Worm (Caenorhabditis elegans): ENCODE data around the gene sams-1.

The sams-1 gene

DNA sequence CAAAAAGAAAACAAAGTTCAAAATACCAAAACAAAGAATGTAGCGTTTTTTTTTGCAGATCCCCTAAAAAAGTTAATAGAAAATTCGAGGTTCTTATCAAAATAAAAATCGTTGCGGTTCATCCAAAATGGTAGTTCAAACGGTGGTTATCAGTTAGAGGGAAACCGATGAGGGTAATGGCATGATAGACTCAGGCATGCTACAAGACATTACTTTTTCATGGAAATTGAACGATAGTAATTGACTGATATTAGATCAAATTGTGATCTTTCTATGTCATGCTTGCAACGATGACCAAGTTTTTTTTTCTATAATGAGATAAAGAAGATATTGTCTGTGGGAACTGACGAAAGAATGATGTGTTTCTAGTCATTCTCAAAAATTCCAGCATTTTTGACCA, 1.2 kb upstream of the sams-1 start (continued):
- no peak for TF ChIP-seq D1046.2 (GFP tag; IDR thresholded peaks at IDR 0.05)
- no peak for TF ChIP-seq zfp-2 (tag; optimal IDR thresholded peaks at IDR 0.05)
- no peak for TF ChIP-seq egl-43 (GFP tag; IDR thresholded peaks at IDR 0.05)
- TF ChIP-seq set-16 (GFP tag; IDR thresholded peaks at IDR 0.05) = no peak
- TF ChIP-seq nhr-28 (tag; optimal IDR thresholded peaks at IDR 0.05) = peak; percentile 95
- no peak for TF ChIP-seq ceh-28 (tag; optimal IDR thresholded peaks at IDR 0.05)
- TF ChIP-seq T26A8.4 (GFP tag; IDR thresholded peaks at IDR 0.05) = no peak
- TF ChIP-seq mdl-1 (tag; optimal IDR thresholded peaks at IDR 0.05) = peak in 1 of 2 experiments; percentile 62
- 0 out of 2 replicates have a peak, but pooled peaks have one; percentile 16 for TF ChIP-seq ceh-20 (GFP tag; IDR thresholded peaks at IDR 0.05)
- TF ChIP-seq snpc-1.2 (GFP tag; IDR thresholded peaks at IDR 0.05) = no peak
- peak; percentile 81 for TF ChIP-seq php-3 (GFP tag; IDR thresholded peaks at IDR 0.05)
- TF ChIP-seq gei-8 (GFP tag; optimal IDR thresholded peaks at IDR 0.05) = no peak
- TF ChIP-seq F44E2.7 (GFP tag; IDR thresholded peaks at IDR 0.05) = no peak
- no peak for TF ChIP-seq ceh-82 (tag; optimal IDR thresholded peaks at IDR 0.05)

DNA sequence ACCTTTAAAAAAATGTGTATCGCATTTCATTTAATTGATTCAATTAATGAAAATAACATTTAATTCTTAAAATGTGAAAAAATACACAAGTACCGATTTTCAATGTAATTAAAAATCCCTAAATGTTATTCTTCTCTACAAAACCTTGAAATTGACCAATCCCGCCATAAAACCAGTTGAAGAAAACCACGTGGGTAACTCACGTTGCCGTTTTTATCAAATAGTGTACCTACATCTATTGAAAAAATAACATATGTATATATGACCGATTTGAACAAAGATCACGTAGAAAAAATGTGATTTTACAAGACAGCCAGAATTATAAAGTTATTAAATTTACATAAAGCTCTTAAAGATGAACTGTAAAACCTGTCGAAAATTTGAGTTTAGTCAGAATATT, 599 bp upstream of the sams-1 start:
- TF ChIP-seq hlh-30 (tag; optimal IDR thresholded peaks at IDR 0.05; ENCODE audit: insufficient read depth) (peak; percentile 40), fos-1 (tag; optimal IDR thresholded peaks at IDR 0.05) (no peak)

DNA sequence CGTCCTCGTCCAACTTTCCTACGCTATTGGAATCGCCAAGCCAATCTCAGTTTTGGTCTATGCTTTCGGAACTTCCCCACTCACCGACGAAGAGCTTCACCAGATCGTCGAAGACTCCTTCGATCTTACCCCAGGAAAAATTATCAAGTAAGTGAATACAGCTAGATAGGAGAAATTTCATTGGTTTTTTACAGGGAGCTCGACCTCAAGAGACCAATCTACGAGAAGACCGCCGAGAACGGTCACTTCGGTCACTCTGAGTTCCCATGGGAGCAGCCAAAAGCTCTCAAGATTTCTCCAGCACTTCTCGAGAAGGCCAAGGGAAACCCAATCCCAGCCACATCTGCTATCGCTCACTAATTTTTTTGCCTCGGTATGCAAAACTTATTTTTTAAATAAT, 1.3 kb downstream of the sams-1 start:
- TF ChIP-seq mxl-2 (GFP tag; conservative IDR thresholded peaks at IDR 0.05) (no peak), nhr-28 (tag; optimal IDR thresholded peaks at IDR 0.05) (no peak), aha-1 (tag) (peak; percentile 96), ctbp-1 (GFP tag; IDR thresholded peaks at IDR 0.05) (no peak), dpl-1 (GFP tag; optimal IDR thresholded peaks at IDR 0.05) (no peak), arid-1 (GFP tag; conservative IDR thresholded peaks at IDR 0.05) (no peak), nhr-6 (tag; optimal IDR thresholded peaks at IDR 0.05) (no peak), lin-38 (GFP tag; IDR thresholded peaks at IDR 0.05) (no peak), unc-62 (GFP tag; optimal IDR thresholded peaks at IDR 0.05 in 1 of 2) (no peak), unc-62 (tag; optimal IDR thresholded peaks at IDR 0.05) (no peak), ama-1 (optimal IDR thresholded peaks at IDR 0.05) (peak; percentile 57), zip-2 (tag; optimal IDR thresholded peaks at IDR 0.05) (no peak), F37D6.2 (tag; optimal IDR thresholded peaks at IDR 0.05) (no peak), nhr-111 (GFP tag; optimal IDR thresholded peaks at IDR 0.05) (no peak), F49E8.2 (tag; optimal IDR thresholded peaks at IDR 0.05; ENCODE audit: borderline replicate concordance) (no peak), Y75B8A.6 (GFP tag; IDR thresholded peaks at IDR 0.05) (no peak), mep-1 (tag; optimal IDR thresholded peaks at IDR 0.05) (no peak), tag-97 (GFP tag; IDR thresholded peaks at IDR 0.05) (no peak)

DNA sequence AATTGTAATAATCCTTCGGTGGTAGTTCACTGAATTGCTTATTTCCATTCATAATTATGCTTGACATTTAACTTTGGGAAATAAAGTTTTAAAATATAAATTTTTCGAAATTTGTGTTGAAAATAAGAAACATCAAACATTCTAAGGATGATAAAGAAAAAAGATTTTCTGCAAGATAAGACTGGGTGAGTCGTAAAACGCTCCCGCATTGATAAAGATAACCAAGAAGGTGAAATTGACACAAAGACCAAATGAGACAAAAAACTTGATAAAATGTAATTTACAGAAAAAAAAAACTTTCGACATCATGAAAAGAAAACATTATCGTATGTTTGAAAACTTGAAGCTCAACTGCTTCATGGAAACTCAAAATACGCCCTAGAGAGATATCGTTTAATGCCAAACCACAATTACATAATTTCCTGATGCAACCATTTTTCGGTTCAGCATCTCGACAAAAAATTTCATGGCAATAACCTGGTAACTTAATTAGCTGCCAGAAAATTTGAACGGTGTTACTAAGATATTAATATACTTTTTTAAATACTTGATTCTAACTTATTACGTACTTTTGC, 2.3 kb downstream of the sams-1 start:
- TF ChIP-seq T20F7.1 (GFP tag; optimal IDR thresholded peaks at IDR 0.05) (no peak), daf-8 (GFP tag; IDR thresholded peaks at IDR 0.05) (no peak), unc-130 (GFP tag; optimal IDR thresholded peaks at IDR 0.05) (no peak), Y105C5A.15 (GFP tag; IDR thresholded peaks at IDR 0.05) (no peak), nhr-237 (tag; optimal IDR thresholded peaks at IDR 0.05) (no peak), sdz-12 (GFP tag; optimal IDR thresholded peaks at IDR 0.05) (no peak), zfp-2 (tag; optimal IDR thresholded peaks at IDR 0.05) (no peak), madf-5 (GFP tag; IDR thresholded peaks at IDR 0.05) (no peak), fkh-10 (GFP tag; optimal IDR thresholded peaks at IDR 0.05) (no peak), nhr-111 (GFP tag; optimal IDR thresholded peaks at IDR 0.05) (no peak), lim-7 (GFP tag; IDR thresholded peaks at IDR 0.05) (no peak), lin-29 (GFP tag; IDR thresholded peaks at IDR 0.05) (no peak), daf-19 (GFP tag; conservative IDR thresholded peaks at IDR 0.05) (no peak), ces-1 (GFP tag; optimal IDR thresholded peaks at IDR 0.05) (no peak), dmd-9 (GFP tag; IDR thresholded peaks at IDR 0.05) (no peak), F49E8.2 (tag; optimal IDR thresholded peaks at IDR 0.05; ENCODE audit: borderline replicate concordance) (no peak), tag-97 (GFP tag; IDR thresholded peaks at IDR 0.05) (no peak), Y48G9A.11 (GFP tag; IDR thresholded peaks at IDR 0.05) (0 out of 2 replicates have a peak, but pooled peaks have one; percentile 43), fos-1 (tag; optimal IDR thresholded peaks at IDR 0.05) (no peak), Y5F2A.4 (GFP tag; optimal IDR thresholded peaks at IDR 0.05) (no peak), lin-15B (tag; optimal IDR thresholded peaks at IDR 0.05) (no peak)

Measured in whole organism, L4 larva.